Fruit fly (Drosophila melanogaster) whole organism, prepupa: Measurements from ENCODE around the gene Snx27.

ENCODE experiments used
- CG10669 ChIP-seq: fragments of 200-800 bp; sonication (Bioruptor generic); optimal IDR thresholded peaks from 3 replicates; lab custom pipeline; 2018; ENCODE audit warnings: missing biosample characterization, mild to moderate bottlenecking, missing genetic modification characterization, moderate library complexity
- CG1621 ChIP-seq: fragments of 200-800 bp; sonication (Bioruptor generic); optimal IDR thresholded peaks from 3 replicates; lab custom pipeline; 2018; ENCODE audit warnings: missing biosample characterization, mild to moderate bottlenecking, missing genetic modification characterization
- CG3032 ChIP-seq: fragments of 200-800 bp; optimal IDR thresholded peaks from 2 replicates; lab custom pipeline; 2019; ENCODE audit warnings: missing biosample characterization, mild to moderate bottlenecking, missing genetic modification characterization, moderate library complexity
- CG31627 ChIP-seq: fragments of 200-800 bp; sonication (Bioruptor generic); optimal IDR thresholded peaks from 3 replicates; lab custom pipeline; 2016; ENCODE audit warnings: missing biosample characterization, missing genetic modification characterization
- CG34406 ChIP-seq: fragments of 200-800 bp; sonication (Bioruptor generic); optimal IDR thresholded peaks from 3 replicates; lab custom pipeline; 2016; ENCODE audit warnings: missing biosample characterization, missing genetic modification characterization
- CG3919 ChIP-seq: fragments of 200-800 bp; sonication (Bioruptor generic); optimal IDR thresholded peaks from 3 replicates; lab custom pipeline; 2016; ENCODE audit warnings: missing biosample characterization, missing genetic modification characterization
- CG4318 ChIP-seq: fragments of 200-800 bp; sonication (Bioruptor generic); optimal IDR thresholded peaks from 3 replicates; lab custom pipeline; 2017; ENCODE audit warnings: missing biosample characterization, mild to moderate bottlenecking, missing genetic modification characterization
- CG6163 ChIP-seq: fragments of 200-800 bp; sonication (Bioruptor generic); IDR thresholded peaks from 3 replicates; pipeline ENCODE4 v1.3.6; 2022; ENCODE audit warnings: missing biosample characterization, missing genetic modification characterization
- CG6276 ChIP-seq: fragments of 200-800 bp; sonication (Bioruptor generic); optimal IDR thresholded peaks from 2 replicates; lab custom pipeline; 2017; ENCODE audit warnings: missing biosample characterization, mild to moderate bottlenecking, missing genetic modification characterization
- CG6808 ChIP-seq: fragments of 200-800 bp; sonication (Bioruptor generic); optimal IDR thresholded peaks from 3 replicates; lab custom pipeline; 2017; ENCODE audit warnings: missing biosample characterization, missing genetic modification characterization, mild to moderate bottlenecking, moderate library complexity, missing genetic modification reagents
- CG6854 ChIP-seq: fragments of 200-800 bp; sonication (Bioruptor generic); optimal IDR thresholded peaks from 2 replicates; lab custom pipeline; 2017; ENCODE audit warnings: missing biosample characterization, mild to moderate bottlenecking, missing genetic modification characterization
- CG9139 ChIP-seq: fragments of 200-800 bp; sonication (Bioruptor generic); optimal IDR thresholded peaks from 3 replicates; lab custom pipeline; 2017; ENCODE audit warnings: missing biosample characterization, mild to moderate bottlenecking, missing genetic modification characterization
- Eip75B ChIP-seq: fragments of 200-800 bp; sonication (Bioruptor generic); optimal IDR thresholded peaks from 3 replicates; lab custom pipeline; 2016; ENCODE audit warnings: missing biosample characterization, missing genetic modification characterization
- Eip78C ChIP-seq: fragments of 200-800 bp; sonication (Bioruptor generic); peaks from one replicate; lab custom pipeline; 2016; ENCODE audit warnings: missing biosample characterization, missing genetic modification characterization
- Ets21C ChIP-seq: fragments of 200-800 bp; sonication (Bioruptor generic); optimal IDR thresholded peaks from 3 replicates; lab custom pipeline; 2016; ENCODE audit warnings: missing biosample characterization, missing genetic modification characterization
- Hr39 ChIP-seq: fragments of 200-800 bp; sonication (Bioruptor generic); optimal IDR thresholded peaks from 2 replicates; lab custom pipeline; 2016; ENCODE audit warnings: missing biosample characterization, missing genetic modification characterization
- Hr4 ChIP-seq: fragments of 200-800 bp; sonication (Bioruptor generic); optimal IDR thresholded peaks from 3 replicates; lab custom pipeline; 2016; ENCODE audit warnings: missing biosample characterization, missing genetic modification characterization
- Lpt ChIP-seq: fragments of 200-800 bp; sonication (Bioruptor generic); optimal IDR thresholded peaks from 3 replicates; lab custom pipeline; 2016; ENCODE audit warnings: missing biosample characterization, missing genetic modification characterization
- Met ChIP-seq: fragments of 200-800 bp; sonication (Bioruptor generic); optimal IDR thresholded peaks from 3 replicates; lab custom pipeline; 2016; ENCODE audit warnings: missing biosample characterization, missing genetic modification characterization
- OdsH ChIP-seq: fragments of 200-800 bp; sonication (Bioruptor generic); optimal IDR thresholded peaks from 3 replicates; lab custom pipeline; 2016; ENCODE audit warnings: missing biosample characterization, missing genetic modification characterization
- Smox ChIP-seq: fragments of 200-800 bp; sonication (Bioruptor generic); optimal IDR thresholded peaks from 3 replicates; lab custom pipeline; 2016; ENCODE audit warnings: missing biosample characterization, missing genetic modification characterization
- Sox14 ChIP-seq: fragments of 200-800 bp; sonication (Bioruptor generic); optimal IDR thresholded peaks from 3 replicates; lab custom pipeline; 2016; ENCODE audit warnings: missing biosample characterization, missing genetic modification characterization
- Sox15 ChIP-seq: fragments of 200-800 bp; sonication (Bioruptor generic); optimal IDR thresholded peaks from 3 replicates; lab custom pipeline; 2016; ENCODE audit warnings: missing biosample characterization, missing genetic modification characterization
- achi ChIP-seq: fragments of 200-800 bp; sonication (Bioruptor generic); optimal IDR thresholded peaks from 3 replicates; lab custom pipeline; 2016; ENCODE audit warnings: missing biosample characterization, missing genetic modification characterization
- acj6 ChIP-seq: fragments of 200-800 bp; sonication (Bioruptor generic); optimal IDR thresholded peaks from 3 replicates; lab custom pipeline; 2016; ENCODE audit warnings: missing biosample characterization, missing genetic modification characterization
- cyc ChIP-seq: fragments of 200-800 bp; sonication (Bioruptor generic); optimal IDR thresholded peaks from 3 replicates; lab custom pipeline; 2016; ENCODE audit warnings: missing biosample characterization, missing genetic modification characterization
- dac ChIP-seq: fragments of 200-800 bp; sonication (Bioruptor generic); optimal IDR thresholded peaks from 2 replicates; lab custom pipeline; 2017; ENCODE audit warnings: missing biosample characterization, mild to moderate bottlenecking, missing genetic modification characterization
- eg ChIP-seq: fragments of 200-800 bp; sonication (Bioruptor generic); IDR thresholded peaks from 3 replicates; pipeline ENCODE4 v1.3.6; 2022; ENCODE audit warnings: missing biosample characterization, missing genetic modification characterization
- esn ChIP-seq: fragments of 200-800 bp; sonication (Bioruptor generic); optimal IDR thresholded peaks from 2 replicates; lab custom pipeline; 2016; ENCODE audit warnings: missing biosample characterization, mild to moderate bottlenecking, missing genetic modification characterization, moderate library complexity
- fd59A ChIP-seq: fragments of 200-800 bp; sonication (Bioruptor generic); optimal IDR thresholded peaks from 2 replicates; lab custom pipeline; 2017; ENCODE audit warnings: missing biosample characterization, mild to moderate bottlenecking, missing genetic modification characterization, missing genetic modification reagents
- fd85E ChIP-seq: fragments of 200-800 bp; sonication (Bioruptor generic); optimal IDR thresholded peaks from 3 replicates; lab custom pipeline; 2016; ENCODE audit warnings: missing biosample characterization, missing genetic modification characterization
- fkh ChIP-seq: fragments of 200-800 bp; sonication (Bioruptor generic); optimal IDR thresholded peaks from 3 replicates; lab custom pipeline; 2017; ENCODE audit warnings: missing biosample characterization, mild to moderate bottlenecking, missing genetic modification characterization, moderate library complexity
- lz ChIP-seq: fragments of 200-800 bp; sonication (Bioruptor generic); optimal IDR thresholded peaks from 3 replicates; lab custom pipeline; 2016; ENCODE audit warnings: missing biosample characterization, missing genetic modification characterization
- net ChIP-seq: fragments of 200-800 bp; sonication (Bioruptor generic); optimal IDR thresholded peaks from 3 replicates; lab custom pipeline; 2016; ENCODE audit warnings: missing biosample characterization, missing genetic modification characterization
- pdm3 ChIP-seq: fragments of 200-800 bp; sonication (Bioruptor generic); optimal IDR thresholded peaks from 3 replicates; lab custom pipeline; 2016; ENCODE audit warnings: missing biosample characterization, missing genetic modification characterization
- salr ChIP-seq, 2 experiments: fragments of 200-800 bp; sonication (Bioruptor generic); optimal IDR thresholded peaks; 3 replicates each; lab custom pipeline; 2016 to 2018; ENCODE audit warnings: missing biosample characterization in 2 of 2, missing genetic modification characterization in 2 of 2, mild to moderate bottlenecking in 1 of 2
- spab ChIP-seq: fragments of 200-800 bp; sonication (Bioruptor generic); optimal IDR thresholded peaks from 2 replicates; lab custom pipeline; 2017; ENCODE audit warnings: missing biosample characterization, mild to moderate bottlenecking, missing genetic modification characterization, missing genetic modification reagents
- ss ChIP-seq, 2 experiments: fragments of 200-800 bp; sonication (Bioruptor generic); optimal IDR thresholded peaks; 2 replicates in 1 of 2; 3 replicates in 1 of 2; lab custom pipeline; 2017 to 2018; ENCODE audit warnings: mild to moderate bottlenecking in 2 of 2, missing biosample characterization in 2 of 2, missing genetic modification characterization in 2 of 2, moderate library complexity in 1 of 2
- svp ChIP-seq: fragments of 200-800 bp; sonication (Bioruptor generic); peaks from one replicate; lab custom pipeline; 2016; ENCODE audit warnings: missing biosample characterization, missing genetic modification characterization
- topi ChIP-seq: fragments of 200-800 bp; sonication (Bioruptor generic); optimal IDR thresholded peaks from 3 replicates; lab custom pipeline; 2016; ENCODE audit warnings: missing biosample characterization, missing genetic modification characterization
- vri ChIP-seq: fragments of 200-800 bp; sonication (Bioruptor generic); optimal IDR thresholded peaks from 3 replicates; lab custom pipeline; 2016; ENCODE audit warnings: missing biosample characterization, mild to moderate bottlenecking, missing genetic modification characterization

The Snx27 gene

DNA sequence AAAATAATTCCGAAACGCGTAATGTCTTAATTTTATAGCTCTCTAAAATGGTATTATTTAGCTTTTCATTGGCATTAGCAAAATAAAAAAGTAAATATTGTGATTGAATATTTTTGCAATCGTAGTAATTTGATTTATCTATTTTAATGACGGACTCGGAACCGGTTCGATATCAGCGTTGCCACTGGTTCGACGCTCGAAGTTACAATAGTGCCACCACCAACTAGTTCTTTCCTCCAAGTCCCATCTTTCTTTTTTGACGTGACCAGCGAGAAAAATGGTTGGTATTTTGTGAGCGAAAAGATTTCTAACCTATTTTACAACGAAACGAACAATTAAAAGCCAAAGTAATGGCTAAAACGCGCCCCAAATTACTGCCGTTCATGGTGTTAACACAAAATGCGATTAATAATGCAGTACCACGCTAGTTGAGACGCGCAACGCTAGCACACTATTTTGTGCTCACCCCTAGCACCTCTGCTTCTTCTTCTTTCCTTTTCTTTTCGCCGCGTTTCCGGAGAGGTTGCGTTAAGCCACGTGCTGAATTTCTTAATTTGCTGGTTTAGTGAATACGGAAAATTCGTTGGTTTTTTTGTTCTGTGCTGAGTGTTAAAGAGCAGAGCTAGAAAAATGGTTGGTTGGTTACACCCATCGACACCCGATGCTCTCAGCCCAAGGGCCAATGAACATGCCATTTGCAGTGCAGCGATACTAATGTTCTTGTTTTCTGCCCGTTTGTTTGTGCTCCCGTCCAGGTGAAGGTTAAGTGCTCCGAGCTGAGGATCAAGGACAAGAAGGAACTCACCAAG lies 65.4 kb downstream of the Snx27 start, which contains the start of gene RpL35 (continued):
- TF ChIP-seq CG1621 (tag; lab: Kevin White, UChicago): peak; percentile 57
- no peak for TF ChIP-seq dac (GFP tag; lab: Kevin White, UChicago)
- TF ChIP-seq Met (GFP tag; lab: Kevin White, UChicago): no peak
- no peak for TF ChIP-seq Eip75B
- TF ChIP-seq Hr4 (GFP tag; lab: Kevin White, UChicago): no peak
- TF ChIP-seq acj6 (GFP tag; lab: Kevin White, UChicago): peak; percentile 8
- peak; percentile 27 for TF ChIP-seq CG10669
- no peak for TF ChIP-seq Sox15 (GFP tag; lab: Kevin White, UChicago)
- peak; percentile 84 for TF ChIP-seq svp (GFP tag; lab: Kevin White, UChicago)
- TF ChIP-seq cyc (GFP tag; lab: Kevin White, UChicago): peak; percentile 45
- no peak for TF ChIP-seq spab
- TF ChIP-seq CG4318 (GFP tag; lab: Kevin White, UChicago): no peak
- no peak for TF ChIP-seq CG6276 (GFP tag; lab: Kevin White, UChicago)
- no peak for TF ChIP-seq Smox (GFP tag; lab: Kevin White, UChicago)
- peak; percentile 63 for TF ChIP-seq esn (GFP tag; lab: Kevin White, UChicago)
- no peak for TF ChIP-seq fd59A (GFP tag; lab: Kevin White, UChicago)
- TF ChIP-seq Lpt (GFP tag; lab: Kevin White, UChicago): no peak
- peak; percentile 24 for TF ChIP-seq Hr39
- TF ChIP-seq CG6808: peak; percentile 54

DNA sequence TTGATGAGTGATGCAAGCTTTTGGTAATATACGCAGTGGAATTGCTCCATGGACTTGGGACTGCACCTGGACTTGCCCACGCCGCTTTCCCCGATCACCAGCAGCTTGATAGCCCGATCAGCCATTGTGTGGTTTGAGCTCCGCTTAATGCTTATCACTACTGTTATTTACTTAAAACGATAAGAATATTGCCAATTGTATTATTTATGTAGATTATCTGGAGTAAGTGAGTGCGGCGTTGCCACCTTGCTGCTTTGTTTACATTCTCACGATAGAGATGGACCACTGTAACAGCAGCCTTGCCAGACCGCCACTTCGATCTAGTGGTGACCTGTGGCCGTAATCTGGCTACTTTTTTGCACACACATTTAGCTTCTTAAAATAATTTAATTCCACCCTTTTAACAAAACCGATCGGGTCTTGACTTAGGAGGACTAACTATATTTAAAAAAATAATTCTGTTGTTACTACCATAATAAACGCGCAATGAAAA lies 66.2 kb downstream of the Snx27 start, which contains the start of gene Rab18:
TSS of gene Rab18 (minus strand) at position 276 of the 493 bp plus-strand sequence.
- no peak for TF ChIP-seq acj6 (GFP tag; lab: Kevin White, UChicago)
- TF ChIP-seq OdsH (GFP tag; lab: Kevin White, UChicago): no peak
- no peak for TF ChIP-seq vri (GFP tag; lab: Kevin White, UChicago)
- TF ChIP-seq achi (GFP tag; lab: Kevin White, UChicago): no peak
- peak; percentile 34 for TF ChIP-seq cyc (GFP tag; lab: Kevin White, UChicago)
- TF ChIP-seq topi (GFP tag; lab: Kevin White, UChicago): peak; percentile 2
- peak; percentile 52 for TF ChIP-seq CG31627 (GFP tag; lab: Kevin White, UChicago)
- TF ChIP-seq salr (GFP tag; optimal IDR thresholded peaks at IDR 0.05; lab: Kevin White, UChicago): no peak
- TF ChIP-seq CG6163 (GFP tag; lab: Robert Waterston, UW): peak; percentile 26; the same call in 1 of the 3 replicates
- no peak for TF ChIP-seq net (GFP tag; lab: Kevin White, UChicago)
- TF ChIP-seq CG6854 (GFP tag; lab: Kevin White, UChicago): peak; percentile 72
- TF ChIP-seq Eip78C (GFP tag; lab: Kevin White, UChicago): peak; percentile 64
- TF ChIP-seq CG3919: no peak
- peak; percentile 33 for TF ChIP-seq Hr39
- TF ChIP-seq pdm3 (GFP tag; lab: Kevin White, UChicago): no peak
- TF ChIP-seq ss (GFP tag; optimal IDR thresholded peaks at IDR 0.05; lab: Kevin White, UChicago): peak; percentile 51 to 57
- 0 out of 3 replicates have a peak, but pooled peaks have one; percentile 23 for TF ChIP-seq eg (GFP tag; lab: Robert Waterston, UW)
- no peak for TF ChIP-seq Sox15 (GFP tag; lab: Kevin White, UChicago)
- peak; percentile 81 for TF ChIP-seq fkh (GFP tag; lab: Kevin White, UChicago)
- peak; percentile 68 for TF ChIP-seq svp (GFP tag; lab: Kevin White, UChicago)
- no peak for TF ChIP-seq fd59A (GFP tag; lab: Kevin White, UChicago)
- no peak for TF ChIP-seq fd85E (GFP tag; lab: Kevin White, UChicago)
- TF ChIP-seq CG9139 (GFP tag; lab: Kevin White, UChicago): peak; percentile 27
- TF ChIP-seq CG6808: peak; percentile 17
- TF ChIP-seq Sox14: peak; percentile 18
- TF ChIP-seq CG34406: no peak
- TF ChIP-seq CG3032 (tag; lab: Kevin White, UChicago): peak; percentile 6
- TF ChIP-seq CG4318 (GFP tag; lab: Kevin White, UChicago): no peak
- peak; percentile 25 for TF ChIP-seq lz (GFP tag; lab: Kevin White, UChicago)
- TF ChIP-seq Hr4 (GFP tag; lab: Kevin White, UChicago): no peak
- TF ChIP-seq Ets21C (GFP tag; lab: Kevin White, UChicago): peak; percentile 28
- TF ChIP-seq esn (GFP tag; lab: Kevin White, UChicago): no peak
- no peak for TF ChIP-seq spab
